Worm (Caenorhabditis elegans) whole organism, L4/young adult: ENCODE measurements around the gene vps-37.

Source experiments
- dao-5 ChIP-seq: sonication (generic microtip); optimal IDR thresholded peaks from 2 replicates; lab custom pipeline; 2016; ENCODE audit warnings: missing genotype, missing genetic modification characterization, moderate library complexity, missing compliant biosample characterization
- him-1 ChIP-seq: sonication (generic microtip); optimal IDR thresholded peaks from 2 replicates; lab custom pipeline; 2016; ENCODE audit warnings: missing genotype, missing genetic modification reagents, missing genetic modification characterization, missing compliant biosample characterization

ce11 chrV:5587955-5588354 lies 4.5 kb upstream of the vps-37 start:
- no peak for TF ChIP-seq dao-5 (tag; lab: Kevin White, UChicago)
- no peak for TF ChIP-seq him-1 (tag; lab: Kevin White, UChicago)
